Fruit fly (Drosophila melanogaster) whole organism, wandering third instar larva: ENCODE measurements around the gene CG12502.

Experiments
- Rel ChIP-seq, 2 experiments: fragments of 200-800 bp; sonication (Bioruptor generic) in 1 of 2; optimal IDR thresholded peaks; 2 replicates in 1 of 2; 3 replicates in 1 of 2; lab custom pipeline; 2016 to 2019; ENCODE audit warnings: mild to moderate bottlenecking in 2 of 2, missing biosample characterization in 2 of 2, missing genetic modification characterization in 2 of 2, moderate library complexity in 1 of 2
- Vsx2 ChIP-seq: fragments of 200-300, 225-300 bp; sonication (Bioruptor generic); optimal IDR thresholded peaks from 2 replicates; lab custom pipeline; 2018; ENCODE audit warnings: missing biosample characterization, missing genetic modification characterization; ENCODE audit not compliant: partially characterized antibody
- br ChIP-seq: fragments of 200-800 bp; sonication (Bioruptor generic); optimal IDR thresholded peaks from 2 replicates; lab custom pipeline; 2016; ENCODE audit warnings: missing biosample characterization, missing genetic modification characterization
- tai ChIP-seq: sonication (Bioruptor generic); optimal IDR thresholded peaks from 2 replicates; lab custom pipeline; 2016; ENCODE audit warnings: missing biosample characterization, missing genetic modification characterization

DNA sequence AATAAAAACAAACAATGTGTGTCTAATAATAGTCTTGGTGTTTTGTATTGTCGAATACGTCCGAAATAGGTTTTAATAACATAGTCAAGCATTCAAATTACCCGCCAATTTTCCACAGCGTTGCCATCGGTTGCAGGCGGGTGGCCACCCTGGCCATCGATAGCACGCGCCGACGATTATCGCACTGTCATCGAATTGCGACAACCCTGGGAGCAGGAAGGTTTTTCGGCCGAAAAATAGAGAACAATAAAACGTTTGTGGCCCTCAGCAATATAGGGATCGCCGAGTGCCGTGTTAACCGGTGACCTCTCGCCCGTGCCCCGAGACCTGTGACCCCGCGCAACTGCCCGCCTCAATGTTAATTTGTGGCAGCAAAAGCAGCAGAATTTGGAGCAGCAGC is 6.5 kb downstream of the CG12502 start, which contains the start of gene Usp10:
- TF ChIP-seq Vsx2 (GFP tag; lab: Kevin White, UChicago) (no peak), br (no peak), Rel (GFP tag; optimal IDR thresholded peaks at IDR 0.05; lab: Kevin White, UChicago) (no peak), Rel (tag; optimal IDR thresholded peaks at IDR 0.05; lab: Kevin White, UChicago) (peak; percentile 68), tai (GFP tag; lab: Kevin White, UChicago) (no peak)
